Worm (Caenorhabditis elegans) whole organism, late embryonic: ENCODE measurements around the gene gldi-11.

ENCODE experiments used
- ceh-2 ChIP-seq: sonication (generic microtip); optimal IDR thresholded peaks from 2 replicates; lab custom pipeline; 2016; ENCODE audit warnings: missing genotype, missing genetic modification characterization, missing compliant biosample characterization
- ceh-24 ChIP-seq: sonication (generic microtip); optimal IDR thresholded peaks from 2 replicates; lab custom pipeline; 2016; ENCODE audit warnings: mild to moderate bottlenecking, missing genetic modification characterization, missing compliant biosample characterization
- ceh-30 ChIP-seq: fragments of 150-350 bp; optimal IDR thresholded peaks from 2 replicates; lab custom pipeline; 2014; ENCODE audit warnings: missing biosample characterization, missing genetic modification characterization
- elt-4 ChIP-seq: sonication (generic microtip); optimal IDR thresholded peaks from 2 replicates; lab custom pipeline; 2016; ENCODE audit warnings: missing genetic modification characterization, missing compliant biosample characterization
- fkh-10 ChIP-seq: fragments of 150-350 bp; optimal IDR thresholded peaks from 2 replicates; lab custom pipeline; 2014; ENCODE audit warnings: missing biosample characterization, missing genetic modification reagents, missing genetic modification characterization
- lin-11 ChIP-seq: fragments of 200-800 bp; sonication (Bioruptor generic); optimal IDR thresholded peaks from 2 replicates; lab custom pipeline; 2018; ENCODE audit warnings: mild to moderate bottlenecking, missing genetic modification characterization, missing compliant biosample characterization
- pqm-1 ChIP-seq: sonication (generic microtip); optimal IDR thresholded peaks from 2 replicates; lab custom pipeline; 2016; ENCODE audit warnings: missing genetic modification characterization, missing compliant biosample characterization
- ref-2 ChIP-seq: sonication (generic microtip); optimal IDR thresholded peaks from 2 replicates; lab custom pipeline; 2016; ENCODE audit warnings: missing genetic modification characterization, missing compliant biosample characterization
- sox-4 ChIP-seq: sonication (generic microtip); optimal IDR thresholded peaks from 2 replicates; lab custom pipeline; 2017; ENCODE audit warnings: mild to moderate bottlenecking, missing genetic modification characterization, inconsistent platforms, missing compliant biosample characterization
- tbx-2 ChIP-seq: sonication (generic microtip); optimal IDR thresholded peaks from 2 replicates; lab custom pipeline; 2016; ENCODE audit warnings: missing genetic modification characterization, missing compliant biosample characterization
- unc-55 ChIP-seq: sonication (generic microtip); optimal IDR thresholded peaks from 2 replicates; lab custom pipeline; 2017; ENCODE audit warnings: missing biosample characterization, missing genetic modification reagents, missing genetic modification characterization
- zip-5 ChIP-seq: sonication (generic microtip); optimal IDR thresholded peaks from 2 replicates; lab custom pipeline; 2016; ENCODE audit warnings: missing genetic modification characterization, missing compliant biosample characterization

DNA sequence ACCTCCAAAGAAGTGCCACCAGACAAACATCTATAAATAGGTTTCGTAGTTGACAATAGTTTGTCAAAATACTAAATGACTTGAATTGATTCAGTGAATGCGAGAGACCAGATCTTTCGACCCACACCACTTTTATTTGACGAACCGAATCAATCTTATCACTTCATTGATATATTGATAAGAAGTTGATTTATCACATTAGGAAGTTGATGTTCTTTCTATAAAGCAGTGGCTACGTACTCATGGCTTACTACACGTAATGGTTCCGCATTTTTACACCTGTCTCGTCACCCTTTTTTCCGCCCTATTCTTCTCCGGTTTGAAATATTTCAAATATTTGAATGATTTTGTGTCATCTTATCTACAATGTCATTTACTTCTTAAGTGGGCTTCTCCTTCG lies 25.0 kb downstream of the gldi-11 start:
- TF ChIP-seq pqm-1 (no peak), unc-55 (GFP tag; lab: Kevin White, UChicago) (no peak), ceh-2 (tag; lab: Kevin White, UChicago) (no peak), ceh-30 (tag; lab: Kevin White, UChicago) (no peak), ref-2 (no peak), lin-11 (tag; lab: Kevin White, UChicago) (no peak), tbx-2 (tag; lab: Kevin White, UChicago) (no peak), ceh-24 (no peak), sox-4 (tag; lab: Kevin White, UChicago) (no peak), fkh-10 (GFP tag; lab: Kevin White, UChicago) (no peak), zip-5 (no peak), elt-4 (tag; lab: Kevin White, UChicago) (no peak)
